Fruit fly (Drosophila melanogaster) whole organism, embryonic: ENCODE results near the gene Ir94h.
A peak's percentile ranks its signal among the peaks of the same experiment; 100 is the strongest.

Experiments
- Adf1 ChIP-seq: fragments of 200-800 bp; sonication (Bioruptor generic); IDR thresholded peaks from 2 replicates; pipeline ENCODE4 v1.3.6; 2022; ENCODE audit warnings: missing biosample characterization, missing genetic modification characterization
- CG10321 ChIP-seq: fragments of 200-800 bp; sonication (Bioruptor generic); IDR thresholded peaks from 2 replicates; pipeline ENCODE4 v1.3.6; 2022; ENCODE audit warnings: missing biosample characterization, missing genetic modification characterization
- CG11085 ChIP-seq: fragments of 200-800 bp; sonication (Bioruptor generic); IDR thresholded peaks from 2 replicates; pipeline ENCODE4 v1.3.6; 2022; ENCODE audit warnings: missing biosample characterization, missing genetic modification characterization
- CG13287 ChIP-seq: fragments of 200-800 bp; sonication (Bioruptor generic); IDR thresholded peaks from 2 replicates; pipeline ENCODE4 v1.3.6; 2022; ENCODE audit warnings: missing biosample characterization, missing genetic modification characterization; ENCODE audit not compliant: partially characterized antibody
- CG1602 ChIP-seq: fragments of 200-800 bp; sonication (Bioruptor generic); optimal IDR thresholded peaks from 3 replicates; lab custom pipeline; 2016; ENCODE audit warnings: missing biosample characterization, missing genetic modification characterization
- CG1832 ChIP-seq: fragments of 200-800 bp; sonication (Bioruptor generic); optimal IDR thresholded peaks from 2 replicates; lab custom pipeline; 2017; ENCODE audit warnings: missing biosample characterization, mild to moderate bottlenecking, missing genetic modification characterization, inconsistent platforms
- CG31441 ChIP-seq: fragments of 200-800 bp; sonication (Bioruptor generic); IDR thresholded peaks from 2 replicates; pipeline ENCODE4 v1.3.6; 2022; ENCODE audit warnings: missing biosample characterization, missing genetic modification characterization
- CG5180 ChIP-seq: fragments of 200-800 bp; sonication (Bioruptor generic); optimal IDR thresholded peaks from 3 replicates; lab custom pipeline; 2017; ENCODE audit warnings: missing biosample characterization, missing genetic modification characterization, mild to moderate bottlenecking, moderate library complexity, missing genetic modification reagents
- CG7556 ChIP-seq: fragments of 200-800 bp; sonication (Bioruptor generic); optimal IDR thresholded peaks from 2 replicates; lab custom pipeline; 2017; ENCODE audit warnings: missing biosample characterization, mild to moderate bottlenecking, missing genetic modification characterization
- D19B ChIP-seq: fragments of 200-800 bp; sonication (Bioruptor generic); optimal IDR thresholded peaks from 2 replicates; lab custom pipeline; 2017; ENCODE audit warnings: missing biosample characterization, mild to moderate bottlenecking, missing genetic modification characterization
- E2f1 ChIP-seq: fragments of 200-800 bp; sonication (Bioruptor generic); IDR thresholded peaks from 2 replicates; pipeline ENCODE4 v1.3.6; 2022; ENCODE audit warnings: missing biosample characterization, missing genetic modification characterization
- H2.0 ChIP-seq: fragments of 200-800 bp; sonication (Bioruptor generic); IDR thresholded peaks from 2 replicates; pipeline ENCODE4 v1.3.6; 2022; ENCODE audit warnings: missing biosample characterization, missing genetic modification characterization
- HHEX ChIP-seq: fragments of 200-800 bp; sonication (Bioruptor generic); optimal IDR thresholded peaks from 3 replicates; lab custom pipeline; 2017; ENCODE audit warnings: missing biosample characterization, mild to moderate bottlenecking, missing genetic modification characterization, missing genetic modification reagents
- Hr51 ChIP-seq, 2 experiments: fragments of 200-800 bp; sonication (Bioruptor generic); optimal IDR thresholded peaks; 2 replicates in 1 of 2; 3 replicates in 1 of 2; lab custom pipeline; 2016 to 2018; ENCODE audit warnings: missing biosample characterization in 2 of 2, missing genetic modification characterization in 2 of 2, mild to moderate bottlenecking in 1 of 2, moderate library complexity in 1 of 2
- NFAT ChIP-seq: fragments of 200-800 bp; sonication (Bioruptor generic); IDR thresholded peaks from 2 replicates; pipeline ENCODE4 v1.3.6; 2022; ENCODE audit warnings: missing biosample characterization, missing genetic modification characterization
- Neu2 ChIP-seq: fragments of 200-800 bp; sonication (Bioruptor generic); optimal IDR thresholded peaks from 3 replicates; lab custom pipeline; 2016; ENCODE audit warnings: missing biosample characterization, missing genetic modification characterization, borderline replicate concordance
- Nf-YC ChIP-seq: fragments of 200-800 bp; optimal IDR thresholded peaks from 3 replicates; lab custom pipeline; 2019; ENCODE audit warnings: missing biosample characterization, mild to moderate bottlenecking, missing genetic modification characterization, moderate library complexity
- NfI ChIP-seq: fragments of 200-800 bp; sonication (Bioruptor generic); optimal IDR thresholded peaks from 3 replicates; lab custom pipeline; 2018; ENCODE audit warnings: missing biosample characterization, mild to moderate bottlenecking, missing genetic modification characterization, moderate library complexity
- Taf1 ChIP-seq: fragments of 200-800 bp; sonication (Bioruptor generic); IDR thresholded peaks from 2 replicates; pipeline ENCODE4 v1.3.6; 2022; ENCODE audit warnings: missing biosample characterization, missing genetic modification characterization
- ara ChIP-seq: fragments of 200-800 bp; sonication (Bioruptor generic); IDR thresholded peaks from 2 replicates; pipeline ENCODE4 v1.3.6; 2022; ENCODE audit warnings: missing biosample characterization, missing genetic modification characterization
- esg ChIP-seq: fragments of 200-800 bp; sonication (Bioruptor generic); conservative IDR thresholded peaks from 2 replicates; pipeline ENCODE4 v1.3.6; 2022; ENCODE audit warnings: missing biosample characterization, missing genetic modification characterization
- eve ChIP-seq, 2 experiments: fragments of >200 bp; optimal IDR thresholded peaks; 2 replicates each; lab custom pipeline; 2017; ENCODE audit warnings: missing biosample characterization in 2 of 2, missing genetic modification characterization in 2 of 2
- ewg ChIP-seq: fragments of 200-800 bp; sonication (Bioruptor generic); optimal IDR thresholded peaks from 3 replicates; lab custom pipeline; 2017; ENCODE audit warnings: mild to moderate bottlenecking, missing biosample characterization, missing genetic modification reagents, missing genetic modification characterization
- fd102C ChIP-seq: fragments of 200-800 bp; sonication (Bioruptor generic); optimal IDR thresholded peaks from 2 replicates; lab custom pipeline; 2018; ENCODE audit warnings: missing biosample characterization, mild to moderate bottlenecking, missing genetic modification characterization, moderate library complexity
- ham ChIP-seq: fragments of 200-800 bp; sonication (Bioruptor generic); IDR thresholded peaks from 2 replicates; pipeline ENCODE4 v1.3.6; 2022; ENCODE audit warnings: missing biosample characterization, missing genetic modification characterization
- lbe ChIP-seq: fragments of 200-800 bp; sonication (Bioruptor generic); optimal IDR thresholded peaks from 2 replicates; lab custom pipeline; 2016; ENCODE audit warnings: missing biosample characterization, mild to moderate bottlenecking, missing genetic modification characterization
- pfk ChIP-seq: fragments of 200-800 bp; sonication (Bioruptor generic); optimal IDR thresholded peaks from 2 replicates; lab custom pipeline; 2018; ENCODE audit warnings: missing biosample characterization, mild to moderate bottlenecking, missing genetic modification characterization, moderate library complexity
- pita ChIP-seq: fragments of 200-800 bp; sonication (Bioruptor generic); optimal IDR thresholded peaks from 2 replicates; lab custom pipeline; 2017; ENCODE audit warnings: missing biosample characterization, mild to moderate bottlenecking, missing genetic modification characterization
- prd ChIP-seq, 3 experiments: fragments of >200 bp in 2 of 3; fragments of 200-800 bp in 1 of 3; sonication (Bioruptor generic) in 1 of 3; optimal IDR thresholded peaks in 2 of 3; IDR thresholded peaks in 1 of 3; 2 replicates in 2 of 3; 3 replicates in 1 of 3; pipeline versions ENCODE4 v1.3.6 to Lab custom; 2017 to 2022; ENCODE audit warnings: missing biosample characterization in 1 of 3, missing genetic modification characterization in 1 of 3
- repo ChIP-seq: fragments of 200-800 bp; sonication (Bioruptor generic); optimal IDR thresholded peaks from 2 replicates; lab custom pipeline; 2016; ENCODE audit warnings: missing biosample characterization, missing genetic modification characterization
- sim ChIP-seq: fragments of 200-800 bp; sonication (Bioruptor generic); IDR thresholded peaks from 2 replicates; pipeline ENCODE4 v1.3.6; 2022; ENCODE audit warnings: missing biosample characterization, missing genetic modification characterization
- slbo ChIP-seq: fragments of 200-800 bp; sonication (Bioruptor generic); IDR thresholded peaks from 2 replicates; pipeline ENCODE4 v1.3.6; 2022; ENCODE audit warnings: missing biosample characterization, missing genetic modification characterization
- tll ChIP-seq, 2 experiments: fragments of 200-800 bp in 1 of 2; fragments of >200 bp in 1 of 2; sonication (Bioruptor generic) in 1 of 2; optimal IDR thresholded peaks; 2 replicates each; lab custom pipeline; 2017 to 2019; ENCODE audit warnings: missing biosample characterization in 2 of 2, missing genetic modification characterization in 2 of 2, mild to moderate bottlenecking in 1 of 2, moderate library complexity in 1 of 2
- trem ChIP-seq: fragments of 200-800 bp; optimal IDR thresholded peaks from 3 replicates; lab custom pipeline; 2019; ENCODE audit warnings: missing biosample characterization, mild to moderate bottlenecking, missing genetic modification characterization, moderate library complexity
- zfh2 ChIP-seq: fragments of 200-800 bp; sonication (Bioruptor generic); optimal IDR thresholded peaks from 2 replicates; lab custom pipeline; 2016; ENCODE audit warnings: missing biosample characterization, missing genetic modification characterization

The Ir94h gene

DNA sequence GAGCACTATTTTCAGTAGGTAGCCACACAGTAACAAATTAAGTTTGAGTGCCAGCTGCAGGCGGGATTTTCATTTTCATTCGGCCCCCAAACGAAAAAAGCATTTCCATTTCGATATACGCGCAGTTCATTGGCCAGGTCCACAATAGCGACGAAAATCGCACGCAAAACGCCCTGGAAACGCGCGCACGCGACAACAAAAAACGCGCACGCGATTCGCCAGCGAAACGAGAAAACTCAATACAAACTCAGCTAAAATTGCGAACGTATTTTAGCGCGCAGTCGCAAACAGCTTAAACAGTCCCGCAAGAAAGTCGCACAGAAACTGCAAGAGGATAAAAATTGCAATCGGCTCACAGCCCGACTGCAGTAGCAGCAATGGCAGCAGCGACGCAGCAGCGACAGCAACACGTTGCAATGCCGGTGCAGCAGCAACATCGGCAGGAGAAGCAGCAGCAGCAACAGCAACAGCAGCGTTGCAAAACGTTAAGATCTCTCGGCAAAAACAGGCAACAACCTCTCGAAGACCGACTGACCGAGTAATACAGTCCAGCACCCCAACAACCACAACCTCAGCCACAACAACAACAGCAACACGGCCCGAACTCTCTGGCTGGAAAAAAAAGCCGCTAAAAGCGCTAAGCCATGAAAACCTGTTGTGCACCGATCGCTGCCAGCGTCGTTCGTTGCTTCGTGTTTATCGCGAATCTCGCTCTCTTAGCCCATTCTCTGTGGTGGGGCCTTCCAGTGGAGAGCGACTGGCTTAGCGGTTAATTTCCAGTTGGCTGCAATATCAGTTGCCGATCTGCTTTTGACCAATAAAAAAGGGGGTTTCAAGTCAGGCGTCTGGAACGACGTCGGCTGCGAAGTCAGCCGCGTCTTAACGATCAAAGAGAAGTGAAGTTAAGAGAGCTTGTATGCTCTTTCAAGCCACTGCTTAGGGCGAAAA is 15.0 kb upstream of the Ir94h start, which contains the start of gene CG4374 (continued):
- TF ChIP-seq HHEX (GFP tag; lab: Kevin White, UChicago) (no peak), Adf1 (GFP tag; lab: Robert Waterston, UW) (peak; percentile 62; the same call in 1 of the 2 replicates)
- TF ChIP-seq, all 482 proteins: peak for 15

DNA sequence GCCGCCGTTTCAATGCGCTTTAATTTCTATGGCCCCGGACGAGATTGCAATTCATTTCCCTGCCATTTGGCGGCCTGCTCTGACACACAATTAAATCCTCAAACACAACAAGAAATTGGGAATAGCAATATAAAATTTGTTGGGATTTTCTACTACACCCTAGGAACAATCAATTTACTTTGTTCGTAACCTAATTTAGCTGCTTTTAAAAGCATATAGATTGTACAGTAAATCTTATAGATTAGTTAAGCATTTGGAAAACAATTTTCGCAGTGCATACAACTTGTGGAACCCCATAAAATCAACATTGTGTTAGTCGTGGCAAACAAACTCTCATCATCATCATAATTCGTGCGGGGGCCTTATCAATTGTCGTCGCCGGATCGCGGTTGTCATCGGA is 11.2 kb upstream of the Ir94h start:
- TF ChIP-seq E2f1 (GFP tag; lab: Robert Waterston, UW) (no peak), sim (no peak), CG11085 (GFP tag; lab: Robert Waterston, UW) (no peak), eve (GFP tag; optimal IDR thresholded peaks at IDR 0.05; lab: Kevin White, UChicago) (no peak), Neu2 (GFP tag; lab: Kevin White, UChicago) (no peak), NfI (no peak), tll (GFP tag; optimal IDR thresholded peaks at IDR 0.05; lab: Kevin White, UChicago) (no peak), ham (GFP tag; lab: Robert Waterston, UW) (no peak), pfk (GFP tag; lab: Kevin White, UChicago) (no peak), fd102C (GFP tag; lab: Kevin White, UChicago) (no peak), CG5180 (GFP tag; lab: Kevin White, UChicago) (no peak), zfh2 (GFP tag; lab: Kevin White, UChicago) (no peak), trem (tag; lab: Kevin White, UChicago) (no peak), lbe (no peak), CG31441 (GFP tag; lab: Robert Waterston, UW) (no peak), repo (GFP tag; lab: Kevin White, UChicago) (no peak)

DNA sequence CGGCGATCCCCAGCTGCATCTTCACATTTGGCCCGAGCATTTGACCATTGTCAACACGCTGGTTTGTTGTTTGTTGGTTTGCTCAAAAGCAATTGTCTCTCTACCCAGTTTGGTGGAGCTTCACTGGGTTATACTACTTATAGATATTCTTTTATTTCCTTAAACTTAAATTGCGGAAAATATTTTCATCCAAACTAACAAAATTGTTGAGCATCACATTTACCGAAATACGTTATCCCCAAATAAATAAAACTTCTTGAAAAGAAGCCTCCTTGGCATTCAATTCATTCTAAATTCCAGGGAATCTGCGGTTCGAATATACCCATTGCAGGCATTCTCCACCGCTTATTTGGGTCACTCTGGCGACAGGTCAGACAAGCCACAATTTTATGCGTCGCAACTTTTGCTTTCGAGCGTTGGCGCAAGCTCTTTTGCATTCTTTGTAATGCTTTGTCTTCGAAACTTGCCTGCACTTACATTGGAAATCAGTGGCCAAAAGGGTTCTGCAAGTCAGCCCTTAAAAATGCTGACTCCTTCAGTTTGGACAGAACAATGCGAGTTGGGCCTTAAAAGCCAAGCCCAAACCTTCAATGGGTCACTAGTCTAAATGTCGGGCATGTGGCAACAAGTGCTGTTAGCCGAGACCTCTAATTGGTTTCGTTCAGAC is 5.9 kb upstream of the Ir94h start, which contains the start of gene Ir94f:
Ir94f (plus strand) TSS at position 617 of the 667 bp plus-strand sequence.
- no peak for TF ChIP-seq ewg (GFP tag; lab: Kevin White, UChicago)
- no peak for TF ChIP-seq CG7556 (GFP tag; lab: Kevin White, UChicago)
- TF ChIP-seq prd (optimal IDR thresholded peaks at IDR 0.05; lab: Kevin White, UChicago) = no peak
- no peak for TF ChIP-seq prd (GFP tag; IDR thresholded peaks at IDR 0.05; lab: Robert Waterston, UW)
- no peak for TF ChIP-seq Taf1

DNA sequence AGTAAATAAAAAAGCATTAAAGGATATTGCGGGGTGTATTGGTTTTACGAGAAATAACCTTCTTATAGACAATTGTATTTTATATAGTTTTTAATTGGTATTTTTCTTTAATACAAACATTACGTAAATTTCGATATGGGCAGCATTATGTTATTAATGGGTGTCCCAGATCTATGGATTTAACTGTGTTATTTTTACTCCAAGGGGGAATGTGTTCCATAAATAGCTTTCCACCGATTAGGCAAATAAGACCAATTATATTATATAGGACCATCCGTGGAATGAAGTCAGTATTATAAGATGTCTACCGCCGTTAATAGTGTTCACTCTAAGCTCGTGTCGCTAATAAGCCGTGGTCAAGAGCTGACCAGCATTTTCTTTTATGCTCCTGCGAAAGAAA is 3.7 kb upstream of the Ir94h start, which contains the start of gene Ir94g:
Ir94g (plus strand) TSS at position 301 of the 400 bp plus-strand sequence.
- TF ChIP-seq ara = no peak
- TF ChIP-seq D19B (GFP tag; lab: Kevin White, UChicago) = no peak
- TF ChIP-seq CG10321 (GFP tag; lab: Robert Waterston, UW) = no peak
- TF ChIP-seq Hr51 (GFP tag; optimal IDR thresholded peaks at IDR 0.05; lab: Kevin White, UChicago) = no peak
- no peak for TF ChIP-seq NFAT (GFP tag; lab: Robert Waterston, UW)
- no peak for TF ChIP-seq slbo
- no peak for TF ChIP-seq CG1602
- no peak for TF ChIP-seq H2.0 (GFP tag; lab: Robert Waterston, UW)
- TF ChIP-seq CG1832 (GFP tag; lab: Kevin White, UChicago) = no peak
- TF ChIP-seq pita (GFP tag; lab: Kevin White, UChicago) = no peak
- TF ChIP-seq Nf-YC = no peak
- no peak for TF ChIP-seq CG13287 (GFP tag; lab: Robert Waterston, UW)
- no peak for TF ChIP-seq esg (GFP tag; lab: Robert Waterston, UW)
